Fruit fly (Drosophila melanogaster): ENCODE results near the gene pros.

dm6 chr3R:11372053-11373016 is 44.1 kb downstream of the pros start:
- TF ChIP-seq lola (GFP tag; optimal IDR thresholded peaks at IDR 0.05) (no peak), pan (optimal IDR thresholded peaks at IDR 0.05) (no peak)
